Worm (Caenorhabditis elegans) whole organism, L3 larva: ENCODE results near the gene zipt-16.

Experiments used
- elt-2 ChIP-seq: sonication (generic microtip); optimal IDR thresholded peaks from 2 replicates; lab custom pipeline; 2016; ENCODE audit warnings: missing genetic modification reagents, mild to moderate bottlenecking, missing genetic modification characterization, missing compliant biosample characterization
- elt-3 ChIP-seq, 3 experiments: fragments of 150-350 bp in 1 of 3; sonication (generic microtip) in 2 of 3; optimal IDR thresholded peaks; 2 replicates in 2 of 3; 4 replicates in 1 of 3; lab custom pipeline; 2014 to 2017; ENCODE audit warnings: missing biosample characterization in 3 of 3, missing genetic modification characterization in 3 of 3
- fkh-10 ChIP-seq: sonication (generic microtip); optimal IDR thresholded peaks from 2 replicates; lab custom pipeline; 2017; ENCODE audit warnings: missing biosample characterization, missing genetic modification reagents, missing genetic modification characterization
- nhr-11 ChIP-seq: fragments of 150-350 bp; optimal IDR thresholded peaks from 2 replicates; lab custom pipeline; 2014; ENCODE audit warnings: missing biosample characterization, missing genetic modification characterization
- nhr-25 ChIP-seq: sonication (generic microtip); optimal IDR thresholded peaks from 2 replicates; lab custom pipeline; 2017; ENCODE audit warnings: missing biosample characterization, missing genetic modification characterization

DNA sequence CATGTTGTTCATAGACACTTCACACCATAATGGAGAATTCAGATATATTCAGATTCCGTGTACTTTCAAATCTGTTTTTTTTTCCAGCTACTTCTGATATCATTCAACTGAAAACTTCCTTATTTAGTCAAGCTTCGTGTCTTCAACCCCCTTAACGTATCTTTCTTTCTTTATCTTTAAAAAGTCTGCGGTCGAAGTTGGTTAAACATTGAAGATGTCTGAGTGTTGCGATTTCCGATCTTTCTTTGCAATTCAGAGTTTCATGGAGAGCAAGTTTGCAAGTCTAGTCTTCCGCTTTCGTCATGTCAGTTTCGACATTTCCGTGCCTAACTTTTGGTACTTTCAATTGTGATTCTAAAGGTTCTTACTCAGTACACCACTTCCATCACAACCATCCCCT, 27.6 kb upstream of the zipt-16 start:
- TF ChIP-seq fkh-10 (GFP tag; lab: Kevin White, UChicago) = no peak
- no peak for TF ChIP-seq nhr-11 (tag; lab: Kevin White, UChicago)
- no peak for TF ChIP-seq nhr-25 (tag; lab: Kevin White, UChicago)
- TF ChIP-seq elt-3 (tag; optimal IDR thresholded peaks at IDR 0.05; lab: Kevin White, UChicago) = no peak
- no peak for TF ChIP-seq elt-2 (tag; lab: Kevin White, UChicago)
